ENCODE assay signal across 7 worm cellular contexts in genomic region chrV:19623523-19624312, ce11.
TF ChIP-seq lines count a peak whose summit lies in the region.

No protein-coding gene starts in this region.

TF ChIP-seq in whole organism, L1 larva, 84 proteins besides CTCF, POLR2A, EP300 and RAD21 (continues in another document):
- no peak for TF ChIP-seq C34B4.2 (tag; optimal IDR thresholded peaks at IDR 0.05; lab: Kevin White, UChicago)
- TF ChIP-seq elt-2 (tag; optimal IDR thresholded peaks at IDR 0.05; lab: Kevin White, UChicago), result peak; percentile 16
- no peak for TF ChIP-seq nhr-90 (tag; optimal IDR thresholded peaks at IDR 0.05; lab: Kevin White, UChicago; ENCODE audit: poor library complexity)
- no peak for TF ChIP-seq egl-13 (tag; optimal IDR thresholded peaks at IDR 0.05; lab: Kevin White, UChicago)
- TF ChIP-seq ztf-11 (tag; optimal IDR thresholded peaks at IDR 0.05; lab: Kevin White, UChicago), result no peak
- TF ChIP-seq nhr-12 (tag; optimal IDR thresholded peaks at IDR 0.05; lab: Kevin White, UChicago), result no peak
- no peak for TF ChIP-seq fkh-8 (tag; optimal IDR thresholded peaks at IDR 0.05; lab: Kevin White, UChicago)
- TF ChIP-seq efl-1 (optimal IDR thresholded peaks at IDR 0.05; lab: Kevin White, UChicago), result no peak
- TF ChIP-seq efl-1 (GFP tag; optimal IDR thresholded peaks at IDR 0.05 in 1 of 2; lab: Kevin White, UChicago), result peak in 1 of 2 experiments; percentile 72
- no peak for TF ChIP-seq nhr-47 (tag; optimal IDR thresholded peaks at IDR 0.05; lab: Kevin White, UChicago)
- TF ChIP-seq mdl-1 (tag; optimal IDR thresholded peaks at IDR 0.05; lab: Kevin White, UChicago), result no peak
- no peak for TF ChIP-seq sup-37 (GFP tag; optimal IDR thresholded peaks at IDR 0.05; lab: Kevin White, UChicago)
- no peak for TF ChIP-seq tbx-2 (tag; optimal IDR thresholded peaks at IDR 0.05; lab: Kevin White, UChicago)

TF ChIP-seq in whole organism, L2 larva, 48 proteins besides CTCF, POLR2A, EP300 and RAD21:
- TF ChIP-seq lsy-2 (tag; optimal IDR thresholded peaks at IDR 0.05; lab: Kevin White, UChicago), result peak in 1 of 2 experiments; percentile 9
- TF ChIP-seq ceh-82 (tag; optimal IDR thresholded peaks at IDR 0.05; lab: Kevin White, UChicago), result no peak
- no peak for TF ChIP-seq nhr-11 (tag; optimal IDR thresholded peaks at IDR 0.05; lab: Kevin White, UChicago)
- TF ChIP-seq nhr-129 (tag; optimal IDR thresholded peaks at IDR 0.05; lab: Kevin White, UChicago), result peak; percentile 13

TF ChIP-seq in whole organism, L3 larva, 47 proteins besides CTCF, POLR2A, EP300 and RAD21:
- TF ChIP-seq lin-15B (tag; optimal IDR thresholded peaks at IDR 0.05; lab: Kevin White, UChicago) (no peak), pha-4 (tag; optimal IDR thresholded peaks at IDR 0.05; lab: Kevin White, UChicago) (peak; percentile 5)

TF ChIP-seq in whole organism, L4 larva, 104 proteins besides CTCF, POLR2A, EP300 and RAD21:
- TF ChIP-seq daf-16 (GFP tag; optimal IDR thresholded peaks at IDR 0.05; lab: Kevin White, UChicago), result no peak
- peak; percentile 16 for TF ChIP-seq daf-16 (tag; optimal IDR thresholded peaks at IDR 0.05; lab: Kevin White, UChicago)
- no peak for TF ChIP-seq snpc-4 (tag; optimal IDR thresholded peaks at IDR 0.05; lab: Kevin White, UChicago)

TF ChIP-seq in whole organism, late embryonic, 69 proteins besides CTCF, POLR2A, EP300 and RAD21:
- TF ChIP-seq ttx-3 (tag; optimal IDR thresholded peaks at IDR 0.05; lab: Kevin White, UChicago), result no peak
- no peak for TF ChIP-seq dve-1 (tag; optimal IDR thresholded peaks at IDR 0.05; lab: Kevin White, UChicago)
- TF ChIP-seq elt-2 (tag; optimal IDR thresholded peaks at IDR 0.05; lab: Kevin White, UChicago), result peak; percentile 81

TF ChIP-seq in whole organism, mixed stage, embryonic, 35 proteins besides CTCF, POLR2A, EP300 and RAD21:
- TF ChIP-seq sptf-1 (tag; optimal IDR thresholded peaks at IDR 0.05; lab: Kevin White, UChicago) (no peak), ham-2 (GFP tag; optimal IDR thresholded peaks at IDR 0.05; lab: Kevin White, UChicago) (peak; percentile 36), elt-1 (tag; optimal IDR thresholded peaks at IDR 0.05; lab: Kevin White, UChicago; ENCODE audit: borderline replicate concordance, insufficient read depth) (peak; percentile 64)

TF ChIP-seq in whole organism, young adult, 124 proteins besides CTCF, POLR2A, EP300 and RAD21:
- TF ChIP-seq lin-40 (tag; optimal IDR thresholded peaks at IDR 0.05; lab: Kevin White, UChicago), result no peak
- no peak for TF ChIP-seq ztf-25 (GFP tag; IDR thresholded peaks at IDR 0.05; lab: Robert Waterston, UW)
- TF ChIP-seq rpc-1 (optimal IDR thresholded peaks at IDR 0.05; lab: Kevin White, UChicago), result peak; percentile 24
- peak; percentile 58 for TF ChIP-seq rpc-1 (tag; optimal IDR thresholded peaks at IDR 0.05; lab: Kevin White, UChicago)
